Worm (Caenorhabditis elegans) whole organism, L1 larva: ENCODE data around the gene cyp-32B1.

Experiments used
- aly-2 ChIP-seq: fragments of 150-350 bp; optimal IDR thresholded peaks from 2 replicates; lab custom pipeline; 2014; ENCODE audit warnings: missing biosample characterization, missing genetic modification characterization
- efl-3 ChIP-seq: fragments of 200-800 bp; sonication (Bioruptor generic); optimal IDR thresholded peaks from 2 replicates; lab custom pipeline; 2018; ENCODE audit warnings: mild to moderate bottlenecking, missing genetic modification characterization, missing compliant biosample characterization
- fos-1 ChIP-seq: fragments of 150-350 bp; optimal IDR thresholded peaks from 2 replicates; lab custom pipeline; 2014; ENCODE audit warnings: missing biosample characterization, missing genetic modification characterization
- nhr-28 ChIP-seq: fragments of 150-350 bp; optimal IDR thresholded peaks from 2 replicates; lab custom pipeline; 2014; ENCODE audit warnings: missing biosample characterization, missing genetic modification characterization
- nhr-76 ChIP-seq: sonication (generic microtip); optimal IDR thresholded peaks from 2 replicates; lab custom pipeline; 2017; ENCODE audit warnings: missing biosample characterization, missing genetic modification characterization
- nhr-77 ChIP-seq: fragments of 150-350 bp; optimal IDR thresholded peaks from 2 replicates; lab custom pipeline; 2014; ENCODE audit warnings: missing biosample characterization, missing genetic modification characterization
- skn-1 ChIP-seq: fragments of 150-350 bp; optimal IDR thresholded peaks from 2 replicates; lab custom pipeline; 2014; ENCODE audit warnings: missing biosample characterization, missing genetic modification characterization
- sup-37 ChIP-seq: fragments of 200-800 bp; sonication (Bioruptor generic); optimal IDR thresholded peaks from 2 replicates; lab custom pipeline; 2018; ENCODE audit warnings: mild to moderate bottlenecking, missing genetic modification characterization, missing compliant biosample characterization
- tbx-2 ChIP-seq: sonication (generic microtip); optimal IDR thresholded peaks from 2 replicates; lab custom pipeline; 2016; ENCODE audit warnings: missing genetic modification characterization, missing compliant biosample characterization
- unc-62 ChIP-seq: fragments of 150-350 bp; optimal IDR thresholded peaks from 2 replicates; lab custom pipeline; 2014; ENCODE audit warnings: missing biosample characterization, missing genetic modification reagents, missing genetic modification characterization
- ztf-4 ChIP-seq: fragments of 150-350 bp; optimal IDR thresholded peaks from 2 replicates; lab custom pipeline; 2014; ENCODE audit warnings: missing biosample characterization, missing genetic modification characterization

ce11 chrV:2191122-2191521 lies 10.1 kb downstream of the cyp-32B1 start, which contains the start of gene srbc-42:
- TF ChIP-seq sup-37 (no peak), ztf-4 (no peak), skn-1 (no peak), fos-1 (tag; lab: Kevin White, UChicago) (no peak), aly-2 (no peak), nhr-77 (no peak), nhr-28 (tag; lab: Kevin White, UChicago) (no peak), efl-3 (no peak), tbx-2 (tag; lab: Kevin White, UChicago) (no peak), nhr-76 (no peak), unc-62 (GFP tag; lab: Kevin White, UChicago) (no peak)
